Fruit fly (Drosophila melanogaster): ENCODE results near the gene CG10713.
A peak's percentile ranks its signal among the peaks of the same experiment; 100 is the strongest.

DNA sequence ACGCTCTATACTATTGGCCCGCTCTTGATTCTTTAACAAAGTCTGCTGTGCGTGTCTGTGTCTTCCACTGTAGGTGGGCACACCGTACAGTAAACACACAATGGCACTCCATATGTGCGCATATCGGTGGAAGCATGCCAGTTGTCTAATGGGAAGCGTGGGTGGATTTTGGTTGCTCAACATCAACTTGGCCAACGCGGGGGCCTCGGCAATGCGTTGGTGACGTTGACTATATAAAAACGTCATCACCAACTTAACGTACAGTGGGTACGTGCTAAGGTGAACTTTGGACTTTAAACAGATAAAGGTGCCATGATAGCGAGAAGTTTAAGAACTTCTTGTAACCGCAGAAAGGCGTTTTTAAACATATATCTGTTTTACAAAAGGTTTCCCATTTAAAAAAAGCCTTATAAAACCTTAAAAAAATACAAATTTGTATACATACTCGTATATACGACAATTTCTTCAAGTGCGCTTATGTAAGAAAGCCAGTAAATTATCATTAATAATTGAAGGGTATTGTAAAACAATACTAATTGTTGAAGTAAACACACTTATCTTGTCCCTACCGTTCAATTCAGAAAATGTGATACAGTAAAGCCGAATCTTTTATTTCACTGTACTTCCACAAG, 44.7 kb upstream of the CG10713 start:
- TF ChIP-seq so (GFP tag; IDR thresholded peaks at IDR 0.05): 0 out of 3 replicates have a peak, but pooled peaks have one; percentile 56
- TF ChIP-seq caup (GFP tag; optimal IDR thresholded peaks at IDR 0.05; ENCODE audit: severe bottlenecking): peak; percentile 52
- TF ChIP-seq CG2199 (GFP tag; IDR thresholded peaks at IDR 0.05): 0 out of 3 replicates have a peak, but pooled peaks have one; percentile 69
